Fruit fly (Drosophila melanogaster) whole organism, embryonic: ENCODE results near the gene Efhc1.1.

ENCODE experiments used
- ATbp ChIP-seq: fragments of 200-800 bp; sonication (Bioruptor generic); optimal IDR thresholded peaks from 2 replicates; lab custom pipeline; 2017; ENCODE audit warnings: missing biosample characterization, mild to moderate bottlenecking, missing genetic modification characterization, missing genetic modification reagents
- Abd-B ChIP-seq: fragments of 200-800 bp; sonication (Bioruptor generic); optimal IDR thresholded peaks from 2 replicates; lab custom pipeline; 2018; ENCODE audit warnings: missing biosample characterization, mild to moderate bottlenecking, missing genetic modification characterization, moderate library complexity
- CG10543 ChIP-seq: fragments of 200-800 bp; sonication (Bioruptor generic); optimal IDR thresholded peaks from 3 replicates; lab custom pipeline; 2017; ENCODE audit warnings: missing biosample characterization, mild to moderate bottlenecking, missing genetic modification characterization, moderate library complexity
- CG12104 ChIP-seq: fragments of 200-800 bp; sonication (Bioruptor generic); optimal IDR thresholded peaks from 3 replicates; lab custom pipeline; 2016; ENCODE audit warnings: missing biosample characterization, missing genetic modification characterization
- CG12769 ChIP-seq: fragments of 200-800 bp; sonication (Bioruptor generic); optimal IDR thresholded peaks from 2 replicates; lab custom pipeline; 2019; ENCODE audit warnings: missing biosample characterization, mild to moderate bottlenecking, missing genetic modification characterization, moderate library complexity
- CG15073 ChIP-seq: fragments of 200-800 bp; sonication (Bioruptor generic); optimal IDR thresholded peaks from 2 replicates; lab custom pipeline; 2016; ENCODE audit warnings: missing biosample characterization, missing genetic modification characterization
- CG1603 ChIP-seq: fragments of 200-800 bp; sonication (Bioruptor generic); optimal IDR thresholded peaks from 2 replicates; lab custom pipeline; 2019; ENCODE audit warnings: missing biosample characterization, mild to moderate bottlenecking, missing genetic modification characterization, moderate library complexity
- CG1647 ChIP-seq: fragments of 200-800 bp; sonication (Bioruptor generic); optimal IDR thresholded peaks from 3 replicates; lab custom pipeline; 2016; ENCODE audit warnings: missing biosample characterization, missing genetic modification characterization
- CG16813 ChIP-seq: fragments of 200-800 bp; sonication (Bioruptor generic); IDR thresholded peaks from 3 replicates; pipeline ENCODE4 v1.3.6; 2022; ENCODE audit warnings: missing biosample characterization, missing genetic modification characterization; ENCODE audit not compliant: partially characterized antibody
- CG17829 ChIP-seq: fragments of 200-800 bp; optimal IDR thresholded peaks from 2 replicates; lab custom pipeline; 2019; ENCODE audit warnings: missing biosample characterization, mild to moderate bottlenecking, missing genetic modification characterization, moderate library complexity
- CG33557 ChIP-seq: fragments of 200-800 bp; sonication (Bioruptor generic); optimal IDR thresholded peaks from 2 replicates; lab custom pipeline; 2019; ENCODE audit warnings: missing biosample characterization, mild to moderate bottlenecking, missing genetic modification characterization, moderate library complexity
- CG4424 ChIP-seq: fragments of 200-800 bp; sonication (Bioruptor generic); optimal IDR thresholded peaks from 3 replicates; lab custom pipeline; 2016; ENCODE audit warnings: missing biosample characterization, missing genetic modification characterization
- CG4707 ChIP-seq: fragments of 200-800 bp; sonication (Bioruptor generic); optimal IDR thresholded peaks from 2 replicates; lab custom pipeline; 2018; ENCODE audit warnings: missing biosample characterization, mild to moderate bottlenecking, missing genetic modification characterization, moderate library complexity
- CG4730 ChIP-seq: fragments of 200-800 bp; sonication (Bioruptor generic); IDR thresholded peaks from 2 replicates; pipeline ENCODE4 v1.3.6; 2022; ENCODE audit warnings: missing biosample characterization, missing genetic modification characterization
- CG5180 ChIP-seq: fragments of 200-800 bp; sonication (Bioruptor generic); optimal IDR thresholded peaks from 3 replicates; lab custom pipeline; 2017; ENCODE audit warnings: missing biosample characterization, missing genetic modification characterization, mild to moderate bottlenecking, moderate library complexity, missing genetic modification reagents
- CG6791 ChIP-seq: fragments of 200-800 bp; sonication (Bioruptor generic); IDR thresholded peaks from 3 replicates; pipeline ENCODE4 v1.3.6; 2022; ENCODE audit warnings: missing biosample characterization, missing genetic modification characterization; ENCODE audit not compliant: partially characterized antibody
- CG6813 ChIP-seq: fragments of 200-800 bp; sonication (Bioruptor generic); optimal IDR thresholded peaks from 2 replicates; lab custom pipeline; 2017; ENCODE audit warnings: missing biosample characterization, missing genetic modification characterization, mild to moderate bottlenecking, moderate library complexity, missing genetic modification reagents
- CG8281 ChIP-seq: fragments of 200-800 bp; sonication (Bioruptor generic); optimal IDR thresholded peaks from 2 replicates; lab custom pipeline; 2018; ENCODE audit warnings: missing biosample characterization, mild to moderate bottlenecking, missing genetic modification characterization, moderate library complexity
- CG9727 ChIP-seq: fragments of 200-800 bp; sonication (Bioruptor generic); optimal IDR thresholded peaks from 3 replicates; lab custom pipeline; 2017; ENCODE audit warnings: missing biosample characterization, mild to moderate bottlenecking, missing genetic modification characterization
- CoRest ChIP-seq: fragments of 200-800 bp; sonication (Bioruptor generic); optimal IDR thresholded peaks from 3 replicates; lab custom pipeline; 2018; ENCODE audit warnings: missing biosample characterization, mild to moderate bottlenecking, missing genetic modification characterization, moderate library complexity
- CrebB ChIP-seq: fragments of 200-800 bp; sonication (Bioruptor generic); optimal IDR thresholded peaks from 3 replicates; lab custom pipeline; 2018; ENCODE audit warnings: missing biosample characterization, mild to moderate bottlenecking, missing genetic modification characterization
- Deaf1 ChIP-seq: fragments of 200-800 bp; optimal IDR thresholded peaks from 3 replicates; lab custom pipeline; 2019; ENCODE audit warnings: missing biosample characterization, mild to moderate bottlenecking, missing genetic modification characterization, moderate library complexity
- Drgx ChIP-seq: fragments of 200-800 bp; sonication (Bioruptor generic); IDR thresholded peaks from 2 replicates; pipeline ENCODE4 v1.3.6; 2022; ENCODE audit warnings: missing biosample characterization, missing genetic modification characterization
- Ets65A ChIP-seq: fragments of 200-800 bp; sonication (Bioruptor generic); peaks from one replicate; lab custom pipeline; 2016; ENCODE audit warnings: missing biosample characterization, missing genetic modification characterization
- Fer1 ChIP-seq: fragments of 200-800 bp; sonication (Bioruptor generic); optimal IDR thresholded peaks from 2 replicates; lab custom pipeline; 2017; ENCODE audit warnings: missing biosample characterization, mild to moderate bottlenecking, missing genetic modification characterization
- NFAT ChIP-seq: fragments of 200-800 bp; sonication (Bioruptor generic); IDR thresholded peaks from 2 replicates; pipeline ENCODE4 v1.3.6; 2022; ENCODE audit warnings: missing biosample characterization, missing genetic modification characterization
- Nf-YB ChIP-seq: fragments of 200-800 bp; sonication (Bioruptor generic); optimal IDR thresholded peaks from 3 replicates; lab custom pipeline; 2019; ENCODE audit warnings: missing biosample characterization, mild to moderate bottlenecking, missing genetic modification characterization, moderate library complexity
- PHDP ChIP-seq: fragments of 200-800 bp; sonication (Bioruptor generic); optimal IDR thresholded peaks from 3 replicates; lab custom pipeline; 2018; ENCODE audit warnings: missing biosample characterization, mild to moderate bottlenecking, missing genetic modification characterization, moderate library complexity
- Rx ChIP-seq: fragments of 200-800 bp; sonication (Bioruptor generic); IDR thresholded peaks from 2 replicates; pipeline ENCODE4 v1.3.6; 2022; ENCODE audit warnings: missing biosample characterization, missing genetic modification characterization
- Sox100B ChIP-seq: fragments of 200-800 bp; sonication (Bioruptor generic); optimal IDR thresholded peaks from 3 replicates; lab custom pipeline; 2018; ENCODE audit warnings: missing biosample characterization, mild to moderate bottlenecking, missing genetic modification characterization
- ac ChIP-seq: fragments of 200-800 bp; sonication (Bioruptor generic); optimal IDR thresholded peaks from 3 replicates; lab custom pipeline; 2017; ENCODE audit warnings: missing biosample characterization, mild to moderate bottlenecking, missing genetic modification characterization
- bsh ChIP-seq, 2 experiments: fragments of 200-800 bp; sonication (Bioruptor generic); optimal IDR thresholded peaks; 2 replicates each; lab custom pipeline; 2017 to 2018; ENCODE audit warnings: mild to moderate bottlenecking in 2 of 2, missing biosample characterization in 2 of 2, missing genetic modification characterization in 2 of 2, moderate library complexity in 1 of 2
- chinmo ChIP-seq: fragments of 200-800 bp; sonication (Bioruptor generic); IDR thresholded peaks from 4 replicates; pipeline ENCODE4 v1.3.6; 2022; ENCODE audit warnings: missing biosample characterization, missing genetic modification characterization; ENCODE audit not compliant: partially characterized antibody
- ci ChIP-seq: fragments of 200-800 bp; sonication (Bioruptor generic); IDR thresholded peaks from 3 replicates; pipeline ENCODE4 v1.3.6; 2022; ENCODE audit warnings: missing biosample characterization, missing genetic modification characterization
- da ChIP-seq: fragments of 200-800 bp; sonication (Bioruptor generic); optimal IDR thresholded peaks from 2 replicates; lab custom pipeline; 2016; ENCODE audit warnings: missing biosample characterization, missing genetic modification characterization
- danr ChIP-seq: fragments of 200-800 bp; sonication (Bioruptor generic); IDR thresholded peaks from 2 replicates; pipeline ENCODE4 v1.3.6; 2022; ENCODE audit warnings: missing biosample characterization, missing genetic modification characterization
- disco-r ChIP-seq: fragments of 200-800 bp; sonication (Bioruptor generic); optimal IDR thresholded peaks from 2 replicates; lab custom pipeline; 2016; ENCODE audit warnings: missing biosample characterization, missing genetic modification characterization
- dmrt11E ChIP-seq: fragments of 200-800 bp; sonication (Bioruptor generic); optimal IDR thresholded peaks from 3 replicates; lab custom pipeline; 2018; ENCODE audit warnings: missing biosample characterization, mild to moderate bottlenecking, missing genetic modification characterization, moderate library complexity
- gem ChIP-seq: fragments of 200-800 bp; sonication (Bioruptor generic); optimal IDR thresholded peaks from 2 replicates; lab custom pipeline; 2019; ENCODE audit warnings: missing biosample characterization, mild to moderate bottlenecking, missing genetic modification characterization, moderate library complexity
- gfzf ChIP-seq: fragments of 200-800 bp; sonication (Bioruptor generic); optimal IDR thresholded peaks from 2 replicates; lab custom pipeline; 2016; ENCODE audit warnings: missing biosample characterization, mild to moderate bottlenecking, missing genetic modification characterization, moderate library complexity
- h ChIP-seq: fragments of >200 bp; optimal IDR thresholded peaks from 2 replicates; lab custom pipeline; 2017
- kah ChIP-seq: fragments of 200-800 bp; sonication (Bioruptor generic); optimal IDR thresholded peaks from 2 replicates; lab custom pipeline; 2018; ENCODE audit warnings: missing biosample characterization, mild to moderate bottlenecking, missing genetic modification characterization
- nerfin-1 ChIP-seq: fragments of 200-800 bp; sonication (Bioruptor generic); optimal IDR thresholded peaks from 3 replicates; lab custom pipeline; 2019; ENCODE audit warnings: missing biosample characterization, mild to moderate bottlenecking, missing genetic modification characterization, moderate library complexity
- nom ChIP-seq: fragments of 200-800 bp; sonication (Bioruptor generic); optimal IDR thresholded peaks from 2 replicates; lab custom pipeline; 2017; ENCODE audit warnings: missing biosample characterization, missing genetic modification characterization, mild to moderate bottlenecking, moderate library complexity, missing genetic modification reagents
- pfk ChIP-seq: fragments of 200-800 bp; sonication (Bioruptor generic); optimal IDR thresholded peaks from 2 replicates; lab custom pipeline; 2018; ENCODE audit warnings: missing biosample characterization, mild to moderate bottlenecking, missing genetic modification characterization, moderate library complexity
- pita ChIP-seq: fragments of 200-800 bp; sonication (Bioruptor generic); optimal IDR thresholded peaks from 2 replicates; lab custom pipeline; 2017; ENCODE audit warnings: missing biosample characterization, mild to moderate bottlenecking, missing genetic modification characterization
- sob ChIP-seq: fragments of 200-800 bp; sonication (Bioruptor generic); IDR thresholded peaks from 2 replicates; pipeline ENCODE4 v1.3.6; 2022; ENCODE audit warnings: missing biosample characterization, missing genetic modification characterization

The Efhc1.1 gene

dm6 chrX:15788235-15789187 lies 5.0 kb upstream of the Efhc1.1 start, which contains the start of gene Rhp:
Rhp (plus strand) TSS chrX:15788897.
- TF ChIP-seq ATbp (GFP tag; lab: Kevin White, UChicago), result peak; percentile 77
- peak; percentile 18 for TF ChIP-seq CG8281
- peak; percentile 6; the same call in 1 of the 2 replicates for TF ChIP-seq Drgx
- TF ChIP-seq CG5180 (GFP tag; lab: Kevin White, UChicago), result peak; percentile 56
- TF ChIP-seq CG10543 (GFP tag; lab: Kevin White, UChicago), result peak; percentile 56
- no peak for TF ChIP-seq CG4730 (GFP tag; lab: Robert Waterston, UW)
- TF ChIP-seq Nf-YB, result no peak
- peak; percentile 62 for TF ChIP-seq CG4707 (GFP tag; lab: Kevin White, UChicago)
- peak; percentile 19 for TF ChIP-seq ac (GFP tag; lab: Kevin White, UChicago)
- no peak for TF ChIP-seq danr (GFP tag; lab: Robert Waterston, UW)
- peak; percentile 60 for TF ChIP-seq Sox100B
- no peak for TF ChIP-seq h
- peak; percentile 45 for TF ChIP-seq CoRest (tag; lab: Kevin White, UChicago)
- TF ChIP-seq chinmo (GFP tag; lab: Robert Waterston, UW), result 0 out of 4 replicates have a peak, but pooled peaks have one; percentile 41
- peak; percentile 27; the same call in 1 of the 3 replicates for TF ChIP-seq CG16813 (GFP tag; lab: Robert Waterston, UW)
- TF ChIP-seq pfk (GFP tag; lab: Kevin White, UChicago), result peak; percentile 23
- peak; percentile 49 for TF ChIP-seq nerfin-1 (tag; lab: Kevin White, UChicago)
- peak; percentile 57 for TF ChIP-seq dmrt11E (tag; lab: Kevin White, UChicago)
- TF ChIP-seq Abd-B (GFP tag; lab: Kevin White, UChicago), result no peak
- TF ChIP-seq gfzf (GFP tag; lab: Kevin White, UChicago), result peak; percentile 71
- TF ChIP-seq pita (GFP tag; lab: Kevin White, UChicago), result no peak
- TF ChIP-seq gem, result peak; percentile 68
- TF ChIP-seq CG17829 (tag; lab: Kevin White, UChicago), result no peak
- TF ChIP-seq disco-r (GFP tag; lab: Kevin White, UChicago), result no peak
- peak; percentile 73 for TF ChIP-seq CG1603 (tag; lab: Kevin White, UChicago)
- TF ChIP-seq da (GFP tag; lab: Kevin White, UChicago), result no peak
- no peak for TF ChIP-seq sob (GFP tag; lab: Robert Waterston, UW)
- TF ChIP-seq CG33557 (GFP tag; lab: Kevin White, UChicago), result peak; percentile 68
- TF ChIP-seq Fer1, result peak; percentile 66
- peak; percentile 36 for TF ChIP-seq kah (GFP tag; lab: Kevin White, UChicago)
- peak; percentile 75 for TF ChIP-seq CG6813
- TF ChIP-seq CG12769 (tag; lab: Kevin White, UChicago), result no peak
- no peak for TF ChIP-seq CG1647 (GFP tag; lab: Kevin White, UChicago)
- peak; percentile 32 for TF ChIP-seq CG12104 (GFP tag; lab: Kevin White, UChicago)
- TF ChIP-seq CG9727 (GFP tag; lab: Kevin White, UChicago), result peak; percentile 36
- no peak for TF ChIP-seq CG15073 (GFP tag; lab: Kevin White, UChicago)
- peak in 1 of 2 experiments; percentile 65 for TF ChIP-seq bsh (GFP tag; optimal IDR thresholded peaks at IDR 0.05; lab: Kevin White, UChicago)
- no peak for TF ChIP-seq NFAT (GFP tag; lab: Robert Waterston, UW)
- no peak for TF ChIP-seq Rx
- TF ChIP-seq PHDP (tag; lab: Kevin White, UChicago), result peak; percentile 71
- TF ChIP-seq CG4424 (GFP tag; lab: Kevin White, UChicago), result peak; percentile 5
- TF ChIP-seq Ets65A (GFP tag; lab: Kevin White, UChicago), result no peak
- no peak for TF ChIP-seq Deaf1 (tag; lab: Kevin White, UChicago)
- peak; percentile 15; the same call in 1 of the 3 replicates for TF ChIP-seq CG6791 (GFP tag; lab: Robert Waterston, UW)
- peak; percentile 76 for TF ChIP-seq CrebB (tag; lab: Kevin White, UChicago)
- TF ChIP-seq ci (GFP tag; lab: Robert Waterston, UW), result peak; percentile 31; the same call in 1 of the 3 replicates
- TF ChIP-seq nom (GFP tag; lab: Kevin White, UChicago), result peak; percentile 90
